Fruit fly (Drosophila melanogaster): ENCODE data around the gene CG3662.

CG3662 gene

DNA sequence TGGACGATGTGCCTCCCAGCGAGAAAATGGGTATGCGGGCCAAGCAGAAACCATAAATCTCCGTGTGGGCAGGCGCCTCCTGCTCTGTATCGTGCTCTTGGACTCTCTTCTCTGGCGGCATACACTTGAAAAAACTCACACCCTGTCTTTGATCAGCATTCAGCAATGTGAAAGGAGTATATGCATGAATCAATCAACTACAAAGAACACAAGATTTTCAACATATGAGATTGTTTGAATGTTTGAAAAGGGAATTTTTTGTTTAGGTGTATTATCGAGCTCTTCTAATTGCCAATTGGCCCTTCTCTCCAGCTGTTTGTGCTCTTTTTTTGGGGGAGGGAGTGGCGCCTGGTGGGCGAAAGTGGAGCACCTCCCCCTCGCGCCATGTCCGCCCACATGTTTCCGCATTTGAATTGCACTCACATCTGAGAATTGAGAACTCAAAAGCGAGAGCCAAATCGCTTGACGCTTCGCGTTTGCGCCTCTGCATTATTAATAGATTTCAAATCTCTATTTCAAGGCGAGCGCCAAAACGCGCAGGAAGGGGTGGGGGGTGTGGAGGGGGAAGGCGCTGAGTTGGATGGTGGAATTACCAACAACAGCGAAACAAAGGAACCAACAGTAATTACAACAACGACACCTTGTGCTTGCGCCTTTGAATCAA is 24.4 kb downstream of the CG3662 start (continued):
- TF ChIP-seq Smox (GFP tag; optimal IDR thresholded peaks at IDR 0.05) (peak; percentile 68), CG6854 (GFP tag; optimal IDR thresholded peaks at IDR 0.05) (peak; percentile 37), CG16779 (tag; optimal IDR thresholded peaks at IDR 0.05) (peak; percentile 45), CG34406 (GFP tag; optimal IDR thresholded peaks at IDR 0.05) (peak; percentile 61), spab (GFP tag; optimal IDR thresholded peaks at IDR 0.05) (peak; percentile 44), CG8319 (GFP tag; optimal IDR thresholded peaks at IDR 0.05) (peak; percentile 40), CG11762 (GFP tag; optimal IDR thresholded peaks at IDR 0.05; ENCODE audit: insufficient read depth) (no peak), Eip75B (GFP tag; optimal IDR thresholded peaks at IDR 0.05) (peak; percentile 77), Sox14 (GFP tag; optimal IDR thresholded peaks at IDR 0.05) (peak; percentile 73)

DNA sequence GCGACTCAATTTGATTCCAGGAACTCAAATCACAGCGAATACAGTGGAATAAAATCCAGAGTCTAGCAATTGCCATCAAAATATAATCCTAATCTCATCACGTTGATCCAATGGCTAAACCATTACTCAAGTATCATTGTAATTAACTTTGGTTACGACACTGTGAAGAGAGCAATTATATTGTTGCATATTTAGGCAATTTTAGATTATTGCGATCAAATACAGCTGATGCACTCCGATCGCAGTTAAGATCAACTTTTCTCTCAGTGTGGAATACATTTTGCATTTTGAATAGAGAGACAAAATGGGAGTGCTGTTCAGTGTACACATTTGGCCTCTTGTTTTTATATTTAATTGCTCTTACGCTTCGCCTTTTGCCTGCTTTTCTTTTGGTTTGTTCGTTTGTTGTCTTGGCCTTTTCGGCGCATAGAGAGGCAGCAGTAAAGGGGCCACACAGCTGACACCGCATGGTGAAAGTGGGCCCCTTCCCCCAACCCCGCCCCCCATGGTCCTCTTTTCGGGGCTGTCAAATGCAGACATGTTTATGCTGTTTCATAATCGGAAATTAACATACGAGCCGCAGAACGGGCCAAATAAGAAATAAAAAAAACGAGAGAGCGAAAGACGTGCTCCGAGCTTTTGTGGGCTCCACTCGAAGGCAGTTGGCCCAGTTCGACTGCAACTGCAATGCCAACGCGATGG is 25.2 kb downstream of the CG3662 start:
- peak; percentile 58 for TF ChIP-seq vri (GFP tag; optimal IDR thresholded peaks at IDR 0.05)
- TF ChIP-seq Sox15 (GFP tag; optimal IDR thresholded peaks at IDR 0.05): peak; percentile 21
- no peak for TF ChIP-seq Hr38 (GFP tag; optimal IDR thresholded peaks at IDR 0.05)
- peak; percentile 28 for TF ChIP-seq CG8319 (GFP tag; optimal IDR thresholded peaks at IDR 0.05)
- peak; percentile 70 for TF ChIP-seq dac (GFP tag; optimal IDR thresholded peaks at IDR 0.05)
- peak; percentile 47 for TF ChIP-seq CG11762 (GFP tag; optimal IDR thresholded peaks at IDR 0.05; ENCODE audit: insufficient read depth)
- peak; percentile 66 for TF ChIP-seq Sox102F (GFP tag; optimal IDR thresholded peaks at IDR 0.05)
- TF ChIP-seq net (GFP tag; optimal IDR thresholded peaks at IDR 0.05): peak; percentile 61
- peak; percentile 32 for TF ChIP-seq CG10631 (GFP tag; optimal IDR thresholded peaks at IDR 0.05)
- TF ChIP-seq Met (GFP tag; optimal IDR thresholded peaks at IDR 0.05): peak; percentile 76
- peak; percentile 85 for TF ChIP-seq CG15336 (GFP tag; IDR thresholded peaks at IDR 0.05)
- no peak for TF ChIP-seq Ets96B (tag; optimal IDR thresholded peaks at IDR 0.05)
- TF ChIP-seq CG8119 (GFP tag; IDR thresholded peaks at IDR 0.05): peak; percentile 68; the same call in 2 of the 3 replicates
- peak; percentile 17 for TF ChIP-seq CG3032 (tag; optimal IDR thresholded peaks at IDR 0.05)
- TF ChIP-seq Lpt (GFP tag; optimal IDR thresholded peaks at IDR 0.05): peak; percentile 64
- peak; percentile 67 for TF ChIP-seq Gug (GFP tag; IDR thresholded peaks at IDR 0.05)
- peak; percentile 90 for TF ChIP-seq Eip78C (GFP tag)
- TF ChIP-seq acj6 (GFP tag; optimal IDR thresholded peaks at IDR 0.05): peak; percentile 73
- peak; percentile 90 for TF ChIP-seq Hr4 (GFP tag; optimal IDR thresholded peaks at IDR 0.05)
- peak; percentile 66 for TF ChIP-seq esn (GFP tag; optimal IDR thresholded peaks at IDR 0.05)
- TF ChIP-seq CG7368 (GFP tag; optimal IDR thresholded peaks at IDR 0.05): peak; percentile 51
- TF ChIP-seq CG11902 (GFP tag; optimal IDR thresholded peaks at IDR 0.05): peak; percentile 6
- TF ChIP-seq cyc (GFP tag; optimal IDR thresholded peaks at IDR 0.05): peak; percentile 61
- peak; percentile 86 for TF ChIP-seq CG32006 (GFP tag; optimal IDR thresholded peaks at IDR 0.05)
- peak; percentile 12 for TF ChIP-seq fkh (GFP tag; optimal IDR thresholded peaks at IDR 0.05)
- TF ChIP-seq Ets21C (GFP tag; optimal IDR thresholded peaks at IDR 0.05): peak; percentile 49
- TF ChIP-seq CG6808 (GFP tag; optimal IDR thresholded peaks at IDR 0.05): no peak
- TF ChIP-seq CG1621 (tag; optimal IDR thresholded peaks at IDR 0.05): peak; percentile 14
- TF ChIP-seq CG16779 (tag; optimal IDR thresholded peaks at IDR 0.05): peak; percentile 48
- TF ChIP-seq CG9139 (GFP tag; optimal IDR thresholded peaks at IDR 0.05): no peak
- peak; percentile 47 for TF ChIP-seq CG6792 (GFP tag; optimal IDR thresholded peaks at IDR 0.05)
- TF ChIP-seq CG6163 (GFP tag; IDR thresholded peaks at IDR 0.05): peak; percentile 70
- peak; percentile 61 for TF ChIP-seq topi (GFP tag; optimal IDR thresholded peaks at IDR 0.05)
- peak; percentile 67 for TF ChIP-seq OdsH (GFP tag; optimal IDR thresholded peaks at IDR 0.05)
- TF ChIP-seq fd85E (GFP tag; optimal IDR thresholded peaks at IDR 0.05): no peak
- peak; percentile 45; the same call in 1 of the 2 replicates for TF ChIP-seq CG11294 (GFP tag; IDR thresholded peaks at IDR 0.05)
- TF ChIP-seq spab (GFP tag; optimal IDR thresholded peaks at IDR 0.05): no peak
- peak; percentile 30 for TF ChIP-seq Eip75B (GFP tag; optimal IDR thresholded peaks at IDR 0.05)
- peak; percentile 80 for TF ChIP-seq CG4318 (GFP tag; optimal IDR thresholded peaks at IDR 0.05)
- TF ChIP-seq CG34406 (GFP tag; optimal IDR thresholded peaks at IDR 0.05): peak; percentile 56
- TF ChIP-seq achi (GFP tag; optimal IDR thresholded peaks at IDR 0.05): peak; percentile 64
- peak; percentile 72 for TF ChIP-seq pdm3 (GFP tag; optimal IDR thresholded peaks at IDR 0.05)
- no peak for TF ChIP-seq Eip93F (GFP tag; optimal IDR thresholded peaks at IDR 0.05)
- peak; percentile 13 for TF ChIP-seq CG8632 (GFP tag; optimal IDR thresholded peaks at IDR 0.05)

All from whole organism, prepupa.